Fruit fly (Drosophila melanogaster): ENCODE data around the gene CG7333.

The CG7333 gene

dm6 chr3R:19600335-19600734 is at the start of gene CG7333:
Gene CG7333, plus strand, starts transcription at chr3R:19600635.
- TF ChIP-seq CG17801 (GFP tag; optimal IDR thresholded peaks at IDR 0.05; ENCODE audit: partially characterized antibody), result no peak

- no peak for TF ChIP-seq CG17801 (GFP tag; optimal IDR thresholded peaks at IDR 0.05; ENCODE audit: partially characterized antibody)
These were observed 31.7 kb upstream of the CG7333 start for dm6 chr3R:19568736-19569135.

dm6 chr3R:19569139-19569538 is 31.3 kb upstream of the CG7333 start:
- TF ChIP-seq CG17801 (GFP tag; optimal IDR thresholded peaks at IDR 0.05; ENCODE audit: partially characterized antibody), result no peak

DNA sequence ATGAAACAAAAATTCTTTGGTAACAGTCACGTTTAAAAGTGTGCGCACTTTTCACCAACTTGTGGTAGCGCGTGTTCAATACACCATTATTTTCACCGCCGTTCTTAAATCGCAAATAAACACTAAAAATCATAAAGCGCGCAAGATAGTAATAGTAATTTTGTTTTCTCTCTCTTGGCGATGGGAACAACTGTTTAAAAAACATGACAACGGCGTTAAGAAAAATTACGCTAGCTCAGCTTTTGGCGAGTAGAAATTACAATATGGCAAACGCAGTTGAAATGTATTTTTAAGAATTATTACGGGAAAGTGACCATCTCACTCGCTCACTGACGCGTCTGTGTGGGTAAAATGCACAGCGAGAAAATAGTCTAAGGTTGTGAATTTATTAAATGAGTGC is 30.8 kb upstream of the CG7333 start:
- TF ChIP-seq CG17801 (GFP tag; optimal IDR thresholded peaks at IDR 0.05; ENCODE audit: partially characterized antibody), result no peak

- TF ChIP-seq CG17801 (GFP tag; optimal IDR thresholded peaks at IDR 0.05; ENCODE audit: partially characterized antibody), result no peak
These were observed 29.2 kb upstream of the CG7333 start for dm6 chr3R:19571195-19571594.

DNA sequence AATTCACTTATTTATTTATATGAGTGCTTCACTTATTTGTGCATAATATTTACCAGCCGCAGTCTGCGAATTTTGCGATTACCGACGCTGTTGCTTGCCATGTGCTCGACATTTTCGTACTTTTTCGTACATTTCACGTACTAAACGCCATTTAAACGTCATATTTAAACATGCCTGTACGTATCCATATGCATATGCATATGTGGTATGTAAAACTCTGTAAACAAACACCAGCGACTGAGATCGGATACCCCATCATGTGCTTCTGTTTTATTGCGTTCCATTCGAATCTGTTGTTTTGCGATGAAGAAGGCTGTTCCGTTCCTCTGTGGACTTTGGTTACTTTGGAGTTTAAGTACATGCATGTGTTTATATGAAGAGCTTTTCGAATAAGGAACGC is 28.5 kb upstream of the CG7333 start:
- no peak for TF ChIP-seq CG17801 (GFP tag; optimal IDR thresholded peaks at IDR 0.05; ENCODE audit: partially characterized antibody)

DNA sequence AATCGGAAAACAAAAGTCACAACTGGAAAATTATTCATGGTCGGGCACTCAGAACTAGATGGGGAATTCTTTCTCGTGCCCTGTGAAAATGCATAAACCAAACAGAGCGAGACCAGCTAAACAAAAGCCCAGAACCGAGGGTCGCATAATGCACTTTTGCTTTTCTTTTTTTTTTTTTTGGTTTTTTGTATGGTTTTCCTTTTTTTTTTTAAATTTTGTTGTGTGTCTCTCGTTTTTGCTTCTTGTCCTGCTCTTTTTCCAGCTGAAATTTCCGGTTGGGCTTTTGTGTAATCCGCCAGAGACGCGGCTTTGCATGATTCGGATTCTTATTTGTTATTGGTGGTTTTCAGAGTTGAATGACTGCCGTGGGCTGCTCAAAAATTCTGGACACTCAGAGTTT is 18.6 kb upstream of the CG7333 start:
- TF ChIP-seq CG17801 (GFP tag; optimal IDR thresholded peaks at IDR 0.05; ENCODE audit: partially characterized antibody), result no peak

DNA sequence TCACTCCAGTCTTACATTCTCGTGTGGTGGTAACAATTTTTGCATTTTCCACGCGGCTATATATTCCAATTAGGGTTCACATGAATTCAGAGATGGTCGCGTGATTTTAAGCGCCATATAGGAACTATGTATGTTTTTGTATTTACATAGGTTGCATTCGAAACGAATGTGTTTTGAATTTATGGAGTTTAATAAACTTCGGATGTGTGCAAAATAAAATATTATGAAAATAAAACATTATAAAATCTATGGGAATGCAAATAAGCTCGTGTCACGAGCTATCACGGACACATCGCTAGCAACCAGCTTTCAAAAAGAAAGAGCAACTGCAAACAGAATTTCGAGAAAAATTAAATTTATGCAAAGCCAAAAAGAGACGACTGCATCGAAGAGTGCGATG is 17.1 kb upstream of the CG7333 start:
- no peak for TF ChIP-seq CG17801 (GFP tag; optimal IDR thresholded peaks at IDR 0.05; ENCODE audit: partially characterized antibody)

DNA sequence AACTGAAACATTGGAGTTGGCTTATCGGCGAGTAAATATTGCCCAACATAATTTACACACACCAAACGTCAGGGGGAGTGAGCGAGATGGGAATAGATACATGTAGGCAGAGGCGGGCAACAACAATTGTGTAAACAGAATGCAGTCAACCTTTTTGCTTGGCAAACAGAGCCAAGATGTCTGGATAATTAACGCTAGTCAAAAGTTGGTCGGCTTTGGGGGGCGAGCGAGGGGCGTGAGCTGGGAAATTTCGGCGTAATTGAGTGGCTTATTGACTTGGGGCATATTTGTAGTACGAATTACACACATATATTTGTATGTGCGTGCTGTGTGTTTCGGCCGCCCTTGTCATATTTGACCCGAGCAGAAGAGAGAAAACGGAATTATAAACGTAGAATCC is 15.6 kb upstream of the CG7333 start:
- TF ChIP-seq CG17801 (GFP tag; optimal IDR thresholded peaks at IDR 0.05; ENCODE audit: partially characterized antibody), result no peak

DNA sequence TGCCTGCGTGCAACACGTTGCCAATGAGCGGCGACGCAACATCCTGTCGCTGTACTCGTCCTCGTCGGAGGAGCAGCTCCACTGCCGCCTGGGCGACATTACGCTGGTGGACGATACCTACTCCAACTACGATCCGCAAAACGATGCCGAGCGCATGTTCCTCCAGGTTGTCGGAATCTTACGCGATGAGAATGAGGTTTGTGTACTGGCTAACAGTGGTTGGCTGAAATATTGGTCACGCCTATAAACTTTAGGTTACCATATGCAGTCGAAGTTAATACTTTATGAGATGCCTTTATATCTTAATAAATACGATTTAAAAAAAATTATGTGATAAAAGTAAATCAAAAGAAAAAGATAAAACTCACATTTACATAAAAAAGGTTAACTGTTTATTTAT is 14.1 kb upstream of the CG7333 start:
- no peak for TF ChIP-seq CG17801 (GFP tag; optimal IDR thresholded peaks at IDR 0.05; ENCODE audit: partially characterized antibody)

DNA sequence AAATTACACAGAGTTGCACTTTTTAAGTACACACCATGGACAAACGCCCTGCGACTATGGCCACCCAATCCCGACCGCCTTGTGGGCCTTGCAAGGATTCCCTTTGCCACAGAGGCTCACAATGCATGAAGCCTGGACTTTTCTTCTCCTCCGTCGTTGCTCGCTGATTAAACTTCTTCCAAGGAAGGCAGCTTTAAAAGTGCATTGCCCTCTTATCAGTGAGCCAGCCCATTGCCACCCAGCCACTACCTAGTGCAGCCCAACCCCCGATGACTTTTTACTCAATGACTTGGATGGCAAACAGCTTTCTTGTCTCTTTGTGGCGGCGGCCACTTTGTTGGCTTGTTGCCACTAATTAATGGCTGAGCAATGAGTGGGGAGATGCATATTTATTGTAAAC is 12.8 kb upstream of the CG7333 start:
- no peak for TF ChIP-seq CG17801 (GFP tag; optimal IDR thresholded peaks at IDR 0.05; ENCODE audit: partially characterized antibody)

DNA sequence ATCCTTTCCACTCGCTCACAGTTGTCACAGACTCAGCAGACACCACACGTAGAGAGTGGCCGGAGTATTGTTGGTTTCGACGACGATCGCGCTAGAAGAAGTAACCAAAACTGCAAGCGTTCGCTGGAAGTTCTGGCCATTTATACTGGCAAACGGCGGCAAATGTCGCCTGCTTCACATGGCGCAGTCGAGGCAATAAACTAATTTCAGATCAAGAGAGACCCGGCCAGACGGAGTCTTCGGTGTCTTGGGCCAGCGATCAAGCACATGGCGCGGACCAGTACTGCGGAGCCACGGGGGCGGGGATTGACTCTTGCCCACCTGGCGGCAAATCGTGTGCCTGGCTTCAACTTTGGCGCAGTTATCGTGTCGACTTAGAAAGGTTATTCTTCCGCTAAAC is 1.6 kb upstream of the CG7333 start, which contains the start of gene Cpr92A:
Cpr92A (minus strand) TSS at position 101 of the 400 bp plus-strand sequence.
- no peak for TF ChIP-seq CG17801 (GFP tag; optimal IDR thresholded peaks at IDR 0.05; ENCODE audit: partially characterized antibody)

- no peak for TF ChIP-seq CG17801 (GFP tag; optimal IDR thresholded peaks at IDR 0.05; ENCODE audit: partially characterized antibody)
These were observed 2.6 kb downstream of the CG7333 start, which contains the start of gene CG7342 for dm6 chr3R:19602996-19603395. Gene CG7342, plus strand, starts transcription at chr3R:19603375.

dm6 chr3R:19606954-19607353 is 6.5 kb downstream of the CG7333 start, which contains the start of gene CG17751:
Gene CG17751, plus strand, starts transcription at chr3R:19607254.
- no peak for TF ChIP-seq CG17801 (GFP tag; optimal IDR thresholded peaks at IDR 0.05; ENCODE audit: partially characterized antibody)

dm6 chr3R:19609925-19610324 is 9.5 kb downstream of the CG7333 start, which contains the start of gene CG17752:
Gene CG17752, plus strand, starts transcription at chr3R:19610225.
- TF ChIP-seq CG17801 (GFP tag; optimal IDR thresholded peaks at IDR 0.05; ENCODE audit: partially characterized antibody), result no peak

dm6 chr3R:19612908-19613431 is 12.5 kb downstream of the CG7333 start, which contains the start of gene CG16727:
Gene CG16727, plus strand, starts transcription at chr3R:19613381.
- no peak for TF ChIP-seq CG17801 (GFP tag; optimal IDR thresholded peaks at IDR 0.05; ENCODE audit: partially characterized antibody)

DNA sequence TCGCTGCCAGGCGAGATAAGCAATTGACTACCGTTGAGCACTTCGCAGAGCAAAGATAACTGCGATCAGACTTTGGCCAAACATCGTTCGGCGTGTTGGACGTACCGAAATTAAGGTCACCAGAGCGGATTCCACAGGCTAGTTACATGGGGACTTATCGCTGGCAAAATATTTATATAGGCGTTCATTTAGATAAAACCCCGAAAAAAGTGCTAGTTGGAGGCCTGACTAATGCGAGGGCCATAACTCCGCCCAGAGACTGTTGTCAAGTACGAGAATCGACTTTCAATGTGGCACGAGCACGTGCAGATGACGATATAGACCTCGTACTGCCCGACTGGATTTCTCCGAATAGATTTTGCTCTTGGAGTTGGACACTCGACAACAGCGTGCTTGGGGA is 19.5 kb downstream of the CG7333 start:
- no peak for TF ChIP-seq CG17801 (GFP tag; optimal IDR thresholded peaks at IDR 0.05; ENCODE audit: partially characterized antibody)

Measured in ovary, adult (tissue).